Fruit fly (Drosophila melanogaster) S2 (cell line): ENCODE measurements around the gene Regnase-1.

Source experiments
- CG8478 ChIP-seq: fragments of >200 bp; optimal IDR thresholded peaks from 2 replicates; lab custom pipeline; 2018
- CTCF ChIP-seq, 2 experiments: fragments of >200 bp; optimal IDR thresholded peaks; 2 replicates each; lab custom pipeline; 2018

The Regnase-1 gene

DNA sequence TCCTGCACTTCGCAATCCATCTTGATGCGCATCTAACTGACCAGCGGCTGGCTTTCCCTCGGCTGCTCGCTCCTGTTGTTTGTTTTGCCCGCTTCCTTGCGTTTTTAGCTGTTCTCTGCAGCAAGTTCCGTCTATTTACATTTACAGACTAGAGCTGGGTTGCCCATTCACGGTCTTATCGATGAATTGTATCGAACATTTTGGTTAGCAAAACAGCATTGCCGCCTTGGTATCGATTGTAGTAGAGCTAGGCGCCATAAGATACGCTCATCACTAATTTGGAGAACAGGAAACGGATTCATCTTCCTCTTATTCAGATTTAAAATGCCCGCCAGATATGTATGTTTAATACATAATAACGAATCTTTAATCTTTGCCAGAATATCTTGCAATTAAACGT, at the start of gene Regnase-1:
Gene Regnase-1, minus strand, starts transcription at position 170 of the 400 bp plus-strand sequence.
- no peak for TF ChIP-seq CTCF (optimal IDR thresholded peaks at IDR 0.05; lab: Kevin White, UChicago)
- no peak for TF ChIP-seq CG8478 (lab: Kevin White, UChicago)

DNA sequence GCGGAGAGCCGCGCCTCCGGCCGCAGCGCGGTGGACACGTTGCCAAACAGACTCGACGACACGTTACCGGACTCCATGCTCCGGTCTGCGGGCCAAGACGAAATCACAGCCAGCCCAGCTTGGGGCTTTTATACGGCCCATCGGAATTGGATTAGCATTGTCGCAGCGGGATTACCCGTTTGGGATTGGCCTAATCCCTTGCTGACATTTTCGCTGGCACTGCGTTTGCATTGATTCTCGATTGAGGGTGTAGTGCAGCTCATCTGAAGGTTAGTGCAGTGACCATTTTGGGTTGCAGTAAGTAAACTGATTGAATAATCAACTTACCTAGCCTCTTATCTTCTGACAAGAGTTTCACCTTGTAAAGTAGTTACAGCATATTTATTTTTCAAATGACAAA, 46.5 kb upstream of the Regnase-1 start, which contains the start of gene Rh3:
Gene Rh3, minus strand, starts transcription at position 101 of the 400 bp plus-strand sequence.
- TF ChIP-seq CTCF (optimal IDR thresholded peaks at IDR 0.05; lab: Kevin White, UChicago) (no peak), CG8478 (lab: Kevin White, UChicago) (no peak)

DNA sequence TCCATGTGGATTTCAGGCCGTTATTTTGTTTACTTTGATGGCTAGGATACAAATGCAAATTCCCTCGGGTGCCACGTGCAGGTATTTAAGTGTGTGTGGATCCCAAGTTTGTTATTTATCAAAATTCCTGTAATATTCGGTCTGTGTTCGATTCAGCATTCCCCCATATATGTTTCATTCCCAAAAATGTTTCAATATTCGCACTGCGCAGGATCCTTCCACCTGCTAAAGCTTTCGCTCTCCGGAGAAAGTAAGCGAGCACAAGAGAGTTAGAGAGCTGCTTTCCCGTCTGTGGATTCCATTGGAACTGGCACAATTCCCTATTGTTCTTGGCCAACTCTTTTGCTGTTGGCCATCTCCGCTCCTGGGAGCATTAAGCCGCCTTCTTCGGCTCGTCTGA, 44.3 kb upstream of the Regnase-1 start:
- TF ChIP-seq CG8478 (lab: Kevin White, UChicago) (no peak), CTCF (optimal IDR thresholded peaks at IDR 0.05; lab: Kevin White, UChicago) (no peak)

DNA sequence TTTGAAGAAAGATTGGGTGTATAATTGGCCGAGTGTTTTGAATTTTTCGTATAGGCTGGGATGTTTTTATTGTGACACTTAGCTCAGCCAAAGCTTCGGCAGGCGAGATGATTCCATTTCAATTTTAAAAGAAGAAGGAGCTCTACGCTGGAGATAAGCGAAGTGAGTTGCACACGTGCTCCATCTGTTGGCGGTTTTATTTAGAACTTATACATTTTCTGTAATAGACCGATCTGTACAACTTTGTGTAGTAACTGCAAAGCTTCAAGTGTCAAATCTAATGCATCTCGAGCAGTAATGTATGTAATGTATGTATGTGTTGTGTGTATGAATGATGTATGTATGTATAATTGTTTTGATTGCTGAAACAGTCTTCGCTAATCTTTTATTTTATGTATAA, 30.6 kb upstream of the Regnase-1 start:
- no peak for TF ChIP-seq CG8478 (lab: Kevin White, UChicago)
- TF ChIP-seq CTCF (optimal IDR thresholded peaks at IDR 0.05; lab: Kevin White, UChicago), result peak; percentile 56

DNA sequence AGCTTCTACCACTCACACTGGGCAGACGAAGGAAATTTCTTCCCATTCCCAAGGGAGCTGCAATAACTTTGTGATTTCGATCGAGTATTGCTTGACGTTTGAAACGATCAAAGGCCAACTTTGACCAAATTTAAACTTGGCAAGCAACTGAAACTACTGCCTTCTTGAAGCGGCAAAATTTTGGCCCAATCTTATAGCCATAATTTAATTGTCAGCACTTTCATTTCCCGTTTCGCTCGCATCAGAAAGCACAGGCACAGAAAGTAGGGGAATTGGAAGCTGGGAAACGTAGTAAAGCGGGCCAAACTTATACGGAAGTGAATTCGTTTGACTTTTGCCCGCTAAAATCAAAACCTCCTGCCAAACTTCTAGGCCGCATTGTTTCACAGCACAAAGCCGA, 23.8 kb upstream of the Regnase-1 start, which contains the start of gene CG4390:
Gene CG4390, minus strand, starts transcription at position 101 of the 400 bp plus-strand sequence.
- TF ChIP-seq CG8478 (lab: Kevin White, UChicago) (no peak), CTCF (optimal IDR thresholded peaks at IDR 0.05; lab: Kevin White, UChicago) (no peak)

DNA sequence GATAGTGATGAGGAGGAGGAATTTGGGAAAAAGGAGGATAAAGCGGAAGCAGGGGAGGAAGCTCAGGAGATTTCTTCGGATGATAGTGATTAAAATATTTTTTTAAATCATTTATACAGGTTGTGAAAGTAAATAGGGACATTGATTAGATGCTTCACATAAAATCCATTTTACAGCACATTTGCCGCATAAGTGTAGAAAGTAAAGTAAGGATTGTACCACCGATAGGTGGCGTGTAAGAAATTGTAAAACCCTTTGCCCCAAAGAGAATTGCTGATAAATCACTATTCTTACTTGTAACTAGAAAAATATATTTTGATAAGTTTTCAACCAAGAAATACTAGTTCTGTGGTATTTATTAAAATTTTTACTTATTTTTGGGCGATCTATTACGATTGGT, 23.1 kb upstream of the Regnase-1 start:
- no peak for TF ChIP-seq CG8478 (lab: Kevin White, UChicago)
- peak; percentile 76 to 88 for TF ChIP-seq CTCF (optimal IDR thresholded peaks at IDR 0.05; lab: Kevin White, UChicago)

DNA sequence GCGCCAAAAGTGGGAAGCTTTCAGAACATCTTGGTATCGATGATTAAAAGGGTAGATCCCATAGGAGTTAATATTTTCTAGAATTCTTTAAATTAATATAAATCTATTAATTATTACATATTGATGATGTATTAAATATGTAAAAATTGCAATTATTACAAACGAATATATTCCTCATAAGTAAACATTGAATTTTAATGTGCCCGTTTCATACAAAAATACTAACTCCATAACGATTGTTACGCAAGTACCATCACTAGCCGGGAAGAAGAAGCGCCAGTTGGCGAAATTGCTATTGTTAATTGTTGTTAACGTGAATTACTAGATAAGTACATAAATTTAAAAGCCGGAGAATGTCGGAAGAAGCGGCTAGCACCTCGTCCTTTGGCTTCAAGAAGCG, 21.6 kb upstream of the Regnase-1 start, which contains the start of gene mdlc:
Gene mdlc, plus strand, starts transcription at position 248 of the 400 bp plus-strand sequence.
- TF ChIP-seq CG8478 (lab: Kevin White, UChicago) (no peak), CTCF (optimal IDR thresholded peaks at IDR 0.05; lab: Kevin White, UChicago) (peak in 1 of 2 experiments; percentile 14)

DNA sequence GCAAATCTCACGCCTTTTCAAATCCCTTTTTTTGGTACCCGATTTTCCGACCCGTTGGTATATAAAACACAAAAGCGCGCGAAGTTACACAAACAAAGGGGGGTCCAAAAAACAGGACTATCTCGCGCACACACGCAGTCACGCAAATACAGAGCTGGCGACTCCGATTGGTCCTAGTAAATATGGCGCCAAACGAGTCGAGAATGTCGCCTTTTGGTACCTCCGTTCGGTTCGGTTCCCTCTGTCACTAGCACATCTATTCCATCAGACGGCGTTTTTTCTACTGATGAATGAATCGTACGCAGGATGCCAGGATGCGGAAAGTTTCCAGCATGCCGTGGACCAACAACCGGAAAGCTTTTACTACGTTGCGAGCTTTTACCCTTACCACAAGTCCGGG, 20.0 kb upstream of the Regnase-1 start, which contains the start of gene CG17193:
Gene CG17193, minus strand, starts transcription at position 289 of the 400 bp plus-strand sequence.
- TF ChIP-seq CTCF (optimal IDR thresholded peaks at IDR 0.05; lab: Kevin White, UChicago) (no peak), CG8478 (lab: Kevin White, UChicago) (no peak)

DNA sequence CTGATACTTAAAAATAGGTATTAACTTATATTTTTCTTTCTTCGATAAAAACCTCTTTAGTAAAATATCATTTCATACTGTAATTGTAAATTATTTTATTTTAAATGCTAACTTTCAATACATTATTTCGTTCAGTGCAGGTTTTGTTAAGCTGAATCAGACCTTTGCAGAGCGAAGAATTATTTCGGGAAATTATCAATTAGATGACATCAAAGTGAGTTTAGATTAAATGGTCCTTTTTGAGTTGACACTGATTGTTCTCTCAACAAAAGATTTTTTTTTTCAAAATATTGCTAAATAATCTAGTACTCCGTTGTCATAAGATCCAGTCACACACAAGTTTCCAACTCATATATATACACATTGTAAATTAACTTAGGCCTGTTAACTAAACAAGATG, 6.6 kb upstream of the Regnase-1 start, which contains the start of the genes CG33934 and Indy-2:
Gene CG33934, plus strand, starts transcription at position 301 of the 400 bp plus-strand sequence.
Gene Indy-2, plus strand, starts transcription at position 301 of the 400 bp plus-strand sequence.
- TF ChIP-seq CG8478 (lab: Kevin White, UChicago), result no peak
- TF ChIP-seq CTCF (optimal IDR thresholded peaks at IDR 0.05; lab: Kevin White, UChicago), result no peak

DNA sequence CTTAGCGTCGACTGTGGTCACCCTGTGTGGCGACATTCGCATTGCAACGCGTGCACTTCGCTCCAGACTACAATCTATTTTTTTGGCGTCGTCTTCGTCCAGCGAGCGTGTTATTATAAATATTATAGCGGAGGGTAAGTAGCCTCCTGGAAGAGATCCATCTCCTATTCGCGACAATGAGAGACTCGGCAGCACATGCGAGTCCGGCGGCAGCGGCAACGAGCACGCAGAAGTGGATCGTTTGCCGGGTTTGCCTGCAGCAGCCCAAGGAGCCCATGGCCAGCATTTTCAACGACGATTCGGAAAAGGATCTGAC, 4.1 kb downstream of the Regnase-1 start, which contains the start of gene idc:
Gene idc, plus strand, starts transcription at position 60 of the 316 bp plus-strand sequence.
- TF ChIP-seq CG8478 (lab: Kevin White, UChicago) (no peak), CTCF (optimal IDR thresholded peaks at IDR 0.05; lab: Kevin White, UChicago) (no peak)

DNA sequence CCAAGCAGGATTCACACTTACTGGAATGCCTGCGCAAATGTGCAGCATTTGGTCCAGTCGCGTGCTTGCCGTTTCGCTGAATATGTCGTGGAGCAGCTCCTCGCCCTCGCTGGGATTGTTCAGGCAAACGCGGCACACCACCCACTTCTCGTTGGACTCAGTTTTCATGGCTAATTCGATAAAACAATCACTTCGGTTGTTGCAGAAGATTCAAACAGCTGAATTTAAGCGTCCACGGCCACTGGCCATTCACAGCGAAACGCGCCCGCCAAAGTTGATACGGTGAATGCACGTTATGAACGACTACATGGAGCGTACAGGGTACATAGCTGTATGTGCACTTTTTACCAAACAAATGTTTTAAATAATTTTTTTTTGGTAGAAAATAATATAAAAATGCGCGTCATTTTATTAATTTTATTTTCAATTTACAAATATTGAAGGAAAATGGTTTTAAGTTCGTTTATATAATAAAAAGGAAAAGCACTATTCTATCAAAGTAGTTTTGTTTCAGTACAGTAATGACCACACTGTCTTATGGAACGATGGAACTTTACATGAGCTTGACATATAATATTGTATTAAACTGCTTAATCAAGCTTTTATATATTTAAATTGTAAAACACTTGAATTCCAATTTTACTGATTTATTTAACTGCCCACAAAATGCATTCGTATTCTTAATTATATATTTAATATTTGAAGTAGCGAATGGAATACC, 4.7 kb downstream of the Regnase-1 start, which contains the start of gene trem:
Gene trem, minus strand, starts transcription at position 267 of the 721 bp plus-strand sequence.
- no peak for TF ChIP-seq CTCF (optimal IDR thresholded peaks at IDR 0.05; lab: Kevin White, UChicago)
- TF ChIP-seq CG8478 (lab: Kevin White, UChicago), result no peak

DNA sequence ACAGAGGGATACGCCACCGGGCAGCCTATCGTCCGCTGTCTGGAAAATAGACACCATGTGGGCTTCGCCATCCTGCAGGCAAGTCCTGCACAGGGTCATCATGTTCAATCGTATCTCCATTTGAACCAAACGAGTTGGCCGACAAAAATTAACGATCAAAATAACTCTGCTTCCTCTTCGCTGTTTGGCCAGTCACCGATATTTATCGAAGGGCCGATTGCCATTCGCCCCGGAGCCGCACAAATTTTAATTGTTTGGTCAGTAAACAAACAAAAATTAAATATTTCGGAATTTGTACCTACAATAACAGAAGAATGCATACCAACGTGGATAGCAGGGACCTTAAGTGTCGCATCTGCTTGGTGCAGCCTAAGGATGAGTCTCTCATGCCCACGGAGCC, 8.0 kb downstream of the Regnase-1 start, which contains the start of the genes CG4424 and CG4854:
Gene CG4424, minus strand, starts transcription at position 200 of the 400 bp plus-strand sequence.
Gene CG4854, plus strand, starts transcription at position 218 of the 400 bp plus-strand sequence.
- TF ChIP-seq CTCF (optimal IDR thresholded peaks at IDR 0.05; lab: Kevin White, UChicago) (no peak), CG8478 (lab: Kevin White, UChicago) (no peak)

DNA sequence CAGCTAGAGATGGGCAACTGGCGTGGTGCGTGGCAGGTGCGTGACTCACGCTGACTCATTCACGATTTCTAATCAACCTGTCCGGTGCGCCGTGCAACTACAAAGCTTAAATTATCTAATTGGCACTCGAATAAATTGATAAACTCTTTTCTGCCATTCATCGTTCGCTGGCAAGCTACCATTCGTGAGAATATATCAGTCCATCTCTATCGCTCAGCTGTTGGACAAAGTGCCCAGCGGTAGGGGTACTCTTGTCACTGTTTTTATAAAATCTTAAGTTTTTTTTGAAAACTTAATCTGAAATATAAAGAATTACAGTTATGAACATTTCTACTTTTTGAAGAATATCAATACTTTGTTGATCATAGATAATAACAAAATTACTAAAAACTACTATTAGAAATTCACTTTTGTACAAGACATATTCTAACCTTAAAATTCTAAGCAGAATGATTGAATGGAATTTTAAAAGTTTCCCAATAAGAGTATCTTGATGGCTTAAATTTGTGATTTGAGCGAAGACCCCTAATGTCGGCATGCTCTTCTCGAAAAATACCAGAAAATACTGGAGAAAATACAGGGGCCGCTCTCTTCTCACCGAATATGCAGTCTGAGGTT, 14.6 kb downstream of the Regnase-1 start, which contains the start of the genes PIG-L and psidin:
Gene PIG-L, minus strand, starts transcription at position 187 of the 618 bp plus-strand sequence.
Gene psidin, plus strand, starts transcription at position 553 of the 618 bp plus-strand sequence.
- TF ChIP-seq CTCF (optimal IDR thresholded peaks at IDR 0.05; lab: Kevin White, UChicago) (no peak), CG8478 (lab: Kevin White, UChicago) (no peak)

DNA sequence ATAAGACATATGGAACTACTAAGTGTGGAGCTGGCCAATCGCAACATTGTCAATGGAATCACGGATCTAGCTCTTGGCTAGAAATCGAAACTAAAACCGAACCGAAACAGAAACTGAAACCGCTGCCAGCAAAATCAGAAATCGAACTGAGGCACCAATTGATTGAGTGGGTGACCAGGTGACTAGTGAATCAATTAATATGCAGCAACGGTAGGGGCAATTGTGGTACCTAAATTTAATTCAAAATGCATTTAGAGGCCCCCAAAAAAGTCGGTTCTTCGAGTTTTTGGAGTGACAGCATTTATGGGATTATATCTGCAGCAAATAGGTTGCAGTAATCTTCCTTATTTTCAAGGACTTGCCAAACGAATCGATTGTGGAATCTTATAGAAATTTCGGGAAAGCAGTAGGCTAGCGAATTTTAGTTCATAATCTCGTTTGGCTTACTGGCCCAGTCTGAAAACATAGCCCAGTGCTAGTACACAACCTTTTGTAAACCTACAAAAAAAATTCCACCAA, 22.4 kb downstream of the Regnase-1 start, which contains the start of the genes CG17190 and CG4836:
Gene CG17190, minus strand, starts transcription at position 101 of the 519 bp plus-strand sequence.
Gene CG4836, plus strand, starts transcription at position 469 of the 519 bp plus-strand sequence.
- no peak for TF ChIP-seq CG8478 (lab: Kevin White, UChicago)
- no peak for TF ChIP-seq CTCF (optimal IDR thresholded peaks at IDR 0.05; lab: Kevin White, UChicago)
